Fruit fly (Drosophila melanogaster): Measurements from ENCODE around the gene CG11164.
A peak's percentile ranks its signal among the peaks of the same experiment; 100 is the strongest.

Gene CG11164

dm6 chrX:13626579-13626894 is 41.3 kb upstream of the CG11164 start (continued):
- TF ChIP-seq Eip93F (GFP tag; optimal IDR thresholded peaks at IDR 0.05): no peak
- peak; percentile 36 for TF ChIP-seq CG31627 (GFP tag; optimal IDR thresholded peaks at IDR 0.05)
- TF ChIP-seq Ets96B (tag; optimal IDR thresholded peaks at IDR 0.05): peak; percentile 20
- no peak for TF ChIP-seq CG1621 (tag; optimal IDR thresholded peaks at IDR 0.05)
- TF ChIP-seq CG8119 (GFP tag; IDR thresholded peaks at IDR 0.05): peak; percentile 53; the same call in 2 of the 3 replicates
- TF ChIP-seq CG3032 (tag; optimal IDR thresholded peaks at IDR 0.05): peak; percentile 26
- TF ChIP-seq CG11902 (GFP tag; optimal IDR thresholded peaks at IDR 0.05): no peak
- TF ChIP-seq net (GFP tag; optimal IDR thresholded peaks at IDR 0.05): peak; percentile 45
- no peak for TF ChIP-seq Smox (GFP tag; optimal IDR thresholded peaks at IDR 0.05)
- no peak for TF ChIP-seq vri (GFP tag; optimal IDR thresholded peaks at IDR 0.05)
- TF ChIP-seq CG9139 (GFP tag; optimal IDR thresholded peaks at IDR 0.05): no peak
- TF ChIP-seq spab (GFP tag; optimal IDR thresholded peaks at IDR 0.05): no peak
- no peak for TF ChIP-seq CG8319 (GFP tag; optimal IDR thresholded peaks at IDR 0.05)
- TF ChIP-seq salr (GFP tag; optimal IDR thresholded peaks at IDR 0.05): peak in 1 of 2 experiments; percentile 22
- peak; percentile 14 for TF ChIP-seq Eip75B (GFP tag; optimal IDR thresholded peaks at IDR 0.05)
- no peak for TF ChIP-seq Sox15 (GFP tag; optimal IDR thresholded peaks at IDR 0.05)
- no peak for TF ChIP-seq CG16779 (tag; optimal IDR thresholded peaks at IDR 0.05)

dm6 chrX:13627855-13628254 is 40.0 kb upstream of the CG11164 start:
- no peak for TF ChIP-seq Smox (GFP tag; optimal IDR thresholded peaks at IDR 0.05)
- TF ChIP-seq CG8319 (GFP tag; optimal IDR thresholded peaks at IDR 0.05): no peak
- TF ChIP-seq Lpt (GFP tag; optimal IDR thresholded peaks at IDR 0.05): no peak
- no peak for TF ChIP-seq CG6163 (GFP tag; IDR thresholded peaks at IDR 0.05)
- TF ChIP-seq Sox15 (GFP tag; optimal IDR thresholded peaks at IDR 0.05): no peak
- TF ChIP-seq lz (GFP tag; optimal IDR thresholded peaks at IDR 0.05): no peak
- TF ChIP-seq CG32006 (GFP tag; optimal IDR thresholded peaks at IDR 0.05): no peak
- TF ChIP-seq fd85E (GFP tag; optimal IDR thresholded peaks at IDR 0.05): no peak
- TF ChIP-seq CG8632 (GFP tag; optimal IDR thresholded peaks at IDR 0.05): no peak
- no peak for TF ChIP-seq CG8119 (GFP tag; IDR thresholded peaks at IDR 0.05)
- TF ChIP-seq CG11762 (GFP tag; optimal IDR thresholded peaks at IDR 0.05; ENCODE audit: insufficient read depth): no peak
- no peak for TF ChIP-seq CG6854 (GFP tag; optimal IDR thresholded peaks at IDR 0.05)
- no peak for TF ChIP-seq Eip78C (GFP tag)
- TF ChIP-seq Gug (GFP tag; IDR thresholded peaks at IDR 0.05): no peak

- no peak for TF ChIP-seq CG4318 (GFP tag; optimal IDR thresholded peaks at IDR 0.05)
- peak; percentile 63 for TF ChIP-seq Eip78C (GFP tag)
These were observed 38.4 kb upstream of the CG11164 start for dm6 chrX:13629414-13629813.

- TF ChIP-seq topi (GFP tag; optimal IDR thresholded peaks at IDR 0.05) (peak; percentile 65), net (GFP tag; optimal IDR thresholded peaks at IDR 0.05) (peak; percentile 10), CG4318 (GFP tag; optimal IDR thresholded peaks at IDR 0.05) (no peak), CG10631 (GFP tag; optimal IDR thresholded peaks at IDR 0.05) (peak; percentile 21), CG9139 (GFP tag; optimal IDR thresholded peaks at IDR 0.05) (no peak), Smox (GFP tag; optimal IDR thresholded peaks at IDR 0.05) (peak; percentile 23), OdsH (GFP tag; optimal IDR thresholded peaks at IDR 0.05) (peak; percentile 48), CG6854 (GFP tag; optimal IDR thresholded peaks at IDR 0.05) (no peak), eg (GFP tag; IDR thresholded peaks at IDR 0.05) (peak; percentile 52), CG31627 (GFP tag; optimal IDR thresholded peaks at IDR 0.05) (peak; percentile 62), CG7368 (GFP tag; optimal IDR thresholded peaks at IDR 0.05) (no peak), fkh (GFP tag; optimal IDR thresholded peaks at IDR 0.05) (no peak), dsx (GFP tag; optimal IDR thresholded peaks at IDR 0.05; ENCODE audit: poor library complexity, severe bottlenecking) (no peak), Ets96B (tag; optimal IDR thresholded peaks at IDR 0.05) (no peak), CG1621 (tag; optimal IDR thresholded peaks at IDR 0.05) (no peak), CG6163 (GFP tag; IDR thresholded peaks at IDR 0.05) (0 out of 3 replicates have a peak, but pooled peaks have one; percentile 31), Eip78C (GFP tag) (peak; percentile 78), CG6808 (GFP tag; optimal IDR thresholded peaks at IDR 0.05) (no peak), vri (GFP tag; optimal IDR thresholded peaks at IDR 0.05) (peak; percentile 3), Sox15 (GFP tag; optimal IDR thresholded peaks at IDR 0.05) (peak; percentile 8), Eip93F (GFP tag; optimal IDR thresholded peaks at IDR 0.05) (no peak), achi (GFP tag; optimal IDR thresholded peaks at IDR 0.05) (peak; percentile 47), CG11902 (GFP tag; optimal IDR thresholded peaks at IDR 0.05) (no peak), Lpt (GFP tag; optimal IDR thresholded peaks at IDR 0.05) (no peak), Hr4 (GFP tag; optimal IDR thresholded peaks at IDR 0.05) (peak; percentile 28), CG34406 (GFP tag; optimal IDR thresholded peaks at IDR 0.05) (peak; percentile 41), CG6792 (GFP tag; optimal IDR thresholded peaks at IDR 0.05) (peak; percentile 52), Ets21C (GFP tag; optimal IDR thresholded peaks at IDR 0.05) (peak; percentile 36), CG10669 (GFP tag; optimal IDR thresholded peaks at IDR 0.05) (no peak), Hr38 (GFP tag; optimal IDR thresholded peaks at IDR 0.05) (no peak), dac (GFP tag; optimal IDR thresholded peaks at IDR 0.05) (no peak)
These were observed 37.4 kb upstream of the CG11164 start for dm6 chrX:13630290-13630900.
